Worm (Caenorhabditis elegans) whole organism, L1 larva: ENCODE data around the gene Y57G11B.2.

Source experiments
- alr-1 ChIP-seq: fragments of 200-800 bp; sonication (Bioruptor generic); optimal IDR thresholded peaks from 2 replicates; lab custom pipeline; 2018; ENCODE audit warnings: borderline replicate concordance, mild to moderate bottlenecking, missing genetic modification characterization, missing compliant biosample characterization
- ama-1 ChIP-seq: fragments of 150-350 bp; optimal IDR thresholded peaks from 2 replicates; lab custom pipeline; 2014
- elt-2 ChIP-seq: sonication (generic microtip); optimal IDR thresholded peaks from 2 replicates; lab custom pipeline; 2016; ENCODE audit warnings: missing genetic modification characterization, mild to moderate bottlenecking, inconsistent platforms, missing compliant biosample characterization, missing genetic modification reagents
- lsy-2 ChIP-seq, 2 experiments: fragments of 150-350 bp; optimal IDR thresholded peaks; 2 replicates each; lab custom pipeline; 2014; ENCODE audit warnings: missing biosample characterization in 2 of 2, missing genetic modification characterization in 2 of 2
- nhr-12 ChIP-seq: sonication (generic microtip); optimal IDR thresholded peaks from 2 replicates; lab custom pipeline; 2017; ENCODE audit warnings: missing biosample characterization, missing genetic modification characterization
- nhr-237 ChIP-seq: fragments of 150-350 bp; optimal IDR thresholded peaks from 2 replicates; lab custom pipeline; 2014; ENCODE audit warnings: missing biosample characterization, missing genetic modification characterization
- snpc-4 ChIP-seq: fragments of 150-350 bp; optimal IDR thresholded peaks from 2 replicates; lab custom pipeline; 2014; ENCODE audit warnings: missing biosample characterization, missing genetic modification characterization
- unc-62 ChIP-seq: fragments of 150-350 bp; optimal IDR thresholded peaks from 2 replicates; lab custom pipeline; 2014; ENCODE audit warnings: missing biosample characterization, missing genetic modification reagents, missing genetic modification characterization

- TF ChIP-seq snpc-4 (tag; lab: Kevin White, UChicago) (no peak), nhr-12 (tag; lab: Kevin White, UChicago) (no peak), alr-1 (no peak), elt-2 (tag; lab: Kevin White, UChicago) (peak; percentile 99), lsy-2 (tag; optimal IDR thresholded peaks at IDR 0.05; lab: Kevin White, UChicago) (peak; percentile 76 to 94), unc-62 (GFP tag; lab: Kevin White, UChicago) (no peak), ama-1 (lab: Kevin White, UChicago) (no peak), nhr-237 (tag; lab: Kevin White, UChicago) (peak; percentile 31)
These were observed 29.1 kb downstream of the Y57G11B.2 start for ce11 chrIV:14594249-14594648.
